Worm (Caenorhabditis elegans) whole organism, early embryonic: ENCODE measurements around the gene B0403.3.

Experiments used
- B0310.2 ChIP-seq: sonication (generic microtip); optimal IDR thresholded peaks from 2 replicates; lab custom pipeline; 2016; ENCODE audit warnings: mild to moderate bottlenecking, missing genetic modification characterization, missing compliant biosample characterization
- F13C5.2 ChIP-seq: sonication (generic microtip); optimal IDR thresholded peaks from 2 replicates; lab custom pipeline; 2017; ENCODE audit warnings: mild to moderate bottlenecking, missing genetic modification characterization, inconsistent platforms, missing compliant biosample characterization
- aly-1 ChIP-seq: sonication (generic microtip); optimal IDR thresholded peaks from 2 replicates; lab custom pipeline; 2016; ENCODE audit warnings: missing genetic modification characterization, missing compliant biosample characterization
- ama-1 ChIP-seq: fragments of 150-350 bp; optimal IDR thresholded peaks from 2 replicates; lab custom pipeline; 2014
- ceh-13 ChIP-seq: fragments of 200-800 bp; sonication (Bioruptor generic); optimal IDR thresholded peaks from 2 replicates; lab custom pipeline; 2018; ENCODE audit warnings: mild to moderate bottlenecking, missing genetic modification characterization, missing compliant biosample characterization
- ceh-36 ChIP-seq: sonication (generic microtip); optimal IDR thresholded peaks from 2 replicates; lab custom pipeline; 2016; ENCODE audit warnings: missing genetic modification characterization, inconsistent platforms, missing compliant biosample characterization
- ets-7 ChIP-seq: sonication (generic microtip); optimal IDR thresholded peaks from 2 replicates; lab custom pipeline; 2016; ENCODE audit warnings: missing genotype, missing genetic modification characterization, missing compliant biosample characterization
- flt-1 ChIP-seq: fragments of 200-800 bp; sonication (Bioruptor generic); IDR thresholded peaks from 2 replicates; pipeline ENCODE4 v1.3.6; 2022; ENCODE audit warnings: missing genetic modification characterization, missing compliant biosample characterization
- hmbx-1 ChIP-seq: sonication (generic microtip); optimal IDR thresholded peaks from 2 replicates; lab custom pipeline; 2016; ENCODE audit warnings: mild to moderate bottlenecking, missing genetic modification characterization, missing compliant biosample characterization
- hmg-4 ChIP-seq: fragments of 200-800 bp; sonication (Bioruptor generic); optimal IDR thresholded peaks from 2 replicates; lab custom pipeline; 2018; ENCODE audit warnings: mild to moderate bottlenecking, missing genetic modification characterization, missing compliant biosample characterization
- hnd-1 ChIP-seq: sonication (generic microtip); optimal IDR thresholded peaks from 2 replicates; lab custom pipeline; 2016; ENCODE audit warnings: missing genetic modification characterization, missing compliant biosample characterization
- pes-1 ChIP-seq: fragments of 200-800 bp; sonication (Bioruptor generic); IDR thresholded peaks from 2 replicates; pipeline ENCODE4 v1.3.6; 2022; ENCODE audit warnings: missing genetic modification reagents, missing genetic modification characterization, missing compliant biosample characterization
- scrt-1 ChIP-seq: fragments of 200-800 bp; sonication (Bioruptor generic); IDR thresholded peaks from 2 replicates; pipeline ENCODE4 v1.3.6; 2022; ENCODE audit warnings: missing genetic modification characterization, missing compliant biosample characterization
- sea-1 ChIP-seq: fragments of 200-800 bp; sonication (Bioruptor generic); conservative IDR thresholded peaks from 2 replicates; pipeline ENCODE4 v1.3.6; 2022; ENCODE audit warnings: missing genetic modification characterization, missing compliant biosample characterization
- tbx-11 ChIP-seq: fragments of 200-800 bp; sonication (Bioruptor generic); IDR thresholded peaks from 2 replicates; pipeline ENCODE4 v1.3.6; 2022; ENCODE audit warnings: missing genetic modification characterization, missing compliant biosample characterization
- tbx-37 ChIP-seq: fragments of 200-800 bp; sonication (Bioruptor generic); conservative IDR thresholded peaks from 2 replicates; pipeline ENCODE4 v1.3.6; 2022; ENCODE audit warnings: missing genetic modification reagents, missing genetic modification characterization, missing compliant biosample characterization
- tra-4 ChIP-seq: sonication (generic microtip); optimal IDR thresholded peaks from 2 replicates; lab custom pipeline; 2017; ENCODE audit warnings: missing genetic modification characterization, missing compliant biosample characterization

The B0403.3 gene

DNA sequence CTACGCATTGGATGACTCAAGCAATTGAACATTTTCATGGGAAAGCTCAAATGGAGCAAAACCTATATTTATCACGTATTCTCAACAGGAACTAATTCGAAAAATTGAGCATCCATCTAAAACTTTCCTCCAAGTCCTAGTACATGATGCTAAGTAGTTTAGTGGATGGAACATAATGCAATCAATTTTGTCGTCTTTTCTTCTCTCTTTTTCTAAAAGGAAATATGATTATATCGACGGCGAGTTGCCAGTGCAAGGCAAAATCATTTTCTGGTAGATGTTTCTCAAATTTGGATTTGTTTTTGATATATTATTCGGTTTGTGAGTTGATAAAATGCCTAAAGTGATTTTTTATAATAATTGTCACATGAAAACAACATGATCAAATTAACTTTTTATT, 22.4 kb downstream of the B0403.3 start:
- no peak for TF ChIP-seq F13C5.2 (tag; lab: Kevin White, UChicago)
- no peak for TF ChIP-seq ceh-36 (tag; lab: Kevin White, UChicago)
- TF ChIP-seq ets-7 (tag; lab: Kevin White, UChicago): no peak
- no peak for TF ChIP-seq pes-1 (GFP tag; lab: Robert Waterston, UW)
- no peak for TF ChIP-seq hmbx-1 (tag; lab: Kevin White, UChicago)
- TF ChIP-seq sea-1 (GFP tag; lab: Robert Waterston, UW): no peak
- no peak for TF ChIP-seq tbx-11 (GFP tag; lab: Robert Waterston, UW)
- no peak for TF ChIP-seq scrt-1 (GFP tag; lab: Robert Waterston, UW)

DNA sequence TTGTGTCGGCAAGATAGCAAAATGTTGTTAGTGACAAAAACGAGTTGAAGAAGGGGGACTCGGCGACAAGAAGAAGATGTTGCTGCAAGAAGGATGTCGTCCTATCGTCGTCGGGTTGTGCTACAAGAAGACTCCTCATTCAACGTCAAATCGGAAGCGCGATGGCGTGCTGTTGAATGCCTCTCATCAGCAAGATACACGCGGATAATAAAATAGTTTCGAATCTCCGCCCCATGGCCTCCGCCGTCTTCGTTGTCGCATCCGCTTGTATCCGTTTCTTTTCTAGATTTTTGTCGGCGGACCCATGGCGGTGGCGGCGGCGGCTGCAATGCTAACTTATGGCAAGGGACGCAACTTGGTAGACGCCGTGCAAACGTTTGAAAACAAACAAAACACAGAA, 25.1 kb downstream of the B0403.3 start:
- TF ChIP-seq scrt-1 (GFP tag; lab: Robert Waterston, UW) (no peak), hnd-1 (tag; lab: Kevin White, UChicago) (no peak)

DNA sequence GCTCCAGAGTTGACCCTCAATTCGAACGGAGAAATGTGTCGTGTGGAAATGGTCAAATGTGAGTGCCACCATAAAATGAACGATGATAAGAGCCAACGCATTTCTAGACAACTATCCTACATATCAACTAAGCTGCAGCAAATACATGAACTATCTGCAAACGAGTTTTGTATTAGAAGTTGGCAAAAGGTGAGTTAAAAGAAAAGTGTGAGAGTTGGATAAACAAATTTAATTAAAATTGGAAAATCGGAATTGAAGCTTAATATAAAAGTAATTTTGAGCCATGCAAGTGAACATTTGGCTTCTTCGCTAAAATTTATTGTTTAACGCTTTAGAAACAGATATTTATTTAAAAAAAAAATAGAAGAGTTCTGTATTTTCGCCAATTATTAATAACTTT, 27.2 kb downstream of the B0403.3 start, which contains the start of gene cest-19:
Gene cest-19, minus strand, starts transcription at position 101 of the 400 bp plus-strand sequence.
- TF ChIP-seq ets-7 (tag; lab: Kevin White, UChicago) (no peak), flt-1 (GFP tag; lab: Robert Waterston, UW) (no peak), scrt-1 (GFP tag; lab: Robert Waterston, UW) (no peak), ama-1 (no peak), aly-1 (tag; lab: Kevin White, UChicago) (no peak), tbx-37 (GFP tag; lab: Robert Waterston, UW) (no peak), ceh-36 (tag; lab: Kevin White, UChicago) (no peak), tra-4 (tag; lab: Kevin White, UChicago) (no peak), ceh-13 (GFP tag; lab: Kevin White, UChicago) (no peak), pes-1 (GFP tag; lab: Robert Waterston, UW) (no peak), tbx-11 (GFP tag; lab: Robert Waterston, UW) (no peak), hnd-1 (tag; lab: Kevin White, UChicago) (no peak), F13C5.2 (tag; lab: Kevin White, UChicago) (no peak), sea-1 (GFP tag; lab: Robert Waterston, UW) (no peak), hmbx-1 (tag; lab: Kevin White, UChicago) (no peak), hmg-4 (no peak), B0310.2 (no peak)

DNA sequence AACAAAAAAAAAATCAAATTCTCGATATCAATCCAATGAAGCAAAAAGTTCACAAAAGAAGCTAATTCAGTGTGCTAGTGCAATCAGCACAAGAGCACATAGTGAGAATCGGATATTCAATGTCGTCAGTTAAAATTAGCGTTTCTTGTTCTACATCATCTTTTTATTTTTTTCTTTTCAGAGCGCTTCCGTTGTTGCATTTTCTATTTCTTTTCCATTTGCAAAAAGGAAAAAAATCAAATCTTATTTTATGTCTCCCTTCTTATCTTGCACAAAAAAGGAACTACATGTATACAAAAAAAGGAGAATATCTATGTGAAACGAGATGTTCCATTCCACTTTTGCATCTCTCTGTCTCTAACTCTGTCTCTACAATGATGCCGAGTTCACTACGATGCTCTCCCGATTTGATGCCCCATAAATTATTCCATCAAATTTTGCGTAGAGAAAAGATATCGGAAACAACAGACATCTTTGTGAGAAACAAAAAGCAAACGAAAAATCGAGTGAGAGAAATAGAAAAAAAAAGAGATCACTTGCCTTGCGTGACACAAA, 29.3 kb downstream of the B0403.3 start:
- TF ChIP-seq hnd-1 (tag; lab: Kevin White, UChicago): no peak
- no peak for TF ChIP-seq hmbx-1 (tag; lab: Kevin White, UChicago)

DNA sequence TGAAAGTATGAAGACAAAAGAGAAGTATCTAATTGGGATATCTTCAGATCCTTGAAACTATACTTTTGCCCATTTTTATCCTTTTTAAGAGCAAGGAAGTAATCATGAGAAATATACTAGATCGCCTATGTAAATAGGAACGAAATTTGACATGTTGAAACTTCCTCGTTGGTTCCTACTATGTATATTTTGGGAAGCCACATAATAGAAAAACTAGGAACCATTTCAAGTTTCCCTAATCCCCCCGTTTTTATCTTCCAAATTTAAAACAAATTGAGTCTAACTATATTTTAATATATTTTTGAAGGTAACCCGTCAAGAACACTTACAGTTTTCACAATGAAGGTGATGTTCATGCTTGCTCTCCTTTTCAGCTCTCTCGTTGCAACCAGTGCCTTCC, 34.3 kb downstream of the B0403.3 start, which contains the start of gene flp-26:
Gene flp-26, plus strand, starts transcription at position 301 of the 400 bp plus-strand sequence.
- TF ChIP-seq ceh-13 (GFP tag; lab: Kevin White, UChicago): no peak
- TF ChIP-seq F13C5.2 (tag; lab: Kevin White, UChicago): no peak

DNA sequence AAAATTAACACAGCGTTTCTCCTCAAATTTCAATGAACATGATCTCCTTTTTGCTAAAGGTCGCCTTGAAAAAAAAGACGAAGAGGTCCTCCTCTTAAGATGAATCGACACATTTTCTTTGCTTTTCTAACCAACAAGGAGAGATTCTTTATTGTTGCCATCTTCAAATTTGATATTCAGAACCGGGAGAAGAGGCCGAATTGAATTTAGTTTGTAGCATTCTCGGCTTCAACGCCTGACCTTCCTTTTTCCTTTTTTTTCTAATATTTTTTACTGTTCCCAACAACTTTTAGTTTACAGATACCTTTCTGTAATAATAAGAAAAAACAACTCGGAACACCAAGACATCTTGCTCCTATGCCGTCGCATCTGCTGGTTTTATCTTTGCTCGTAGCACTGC, 43.4 kb downstream of the B0403.3 start, which contains the start of gene cah-5:
Gene cah-5, plus strand, starts transcription at position 301 of the 400 bp plus-strand sequence.
- TF ChIP-seq ets-7 (tag; lab: Kevin White, UChicago) (no peak), ceh-36 (tag; lab: Kevin White, UChicago) (no peak), sea-1 (GFP tag; lab: Robert Waterston, UW) (no peak), aly-1 (tag; lab: Kevin White, UChicago) (no peak), hmg-4 (no peak), B0310.2 (no peak), pes-1 (GFP tag; lab: Robert Waterston, UW) (no peak), scrt-1 (GFP tag; lab: Robert Waterston, UW) (no peak), tra-4 (tag; lab: Kevin White, UChicago) (no peak)
